Worm (Caenorhabditis elegans): ENCODE results near the gene Y57G11C.48.

Y57G11C.48 gene

DNA sequence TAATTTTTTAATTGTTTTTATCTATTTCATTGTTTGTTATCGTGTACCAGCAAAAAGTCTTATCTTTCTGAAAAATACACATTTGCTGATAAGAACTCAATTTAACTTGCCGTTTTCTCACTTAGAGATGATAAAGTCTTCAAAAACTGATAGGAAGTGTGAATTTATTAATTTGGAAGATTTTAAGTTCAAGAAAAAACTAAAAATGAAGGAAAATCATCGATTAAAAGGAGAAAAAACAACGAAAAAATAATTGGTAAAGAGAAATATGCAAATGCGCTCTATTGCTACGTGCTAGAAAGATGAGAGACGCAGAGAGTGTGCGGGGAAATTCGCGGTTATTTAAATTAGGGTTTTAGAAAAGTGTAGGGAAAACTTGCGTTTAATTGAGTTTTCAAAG, 15.2 kb upstream of the Y57G11C.48 start (continued):
- TF ChIP-seq ztf-4 (tag; optimal IDR thresholded peaks at IDR 0.05): no peak
- no peak for TF ChIP-seq ets-5 (GFP tag; IDR thresholded peaks at IDR 0.05)
- TF ChIP-seq fkh-8 (tag; optimal IDR thresholded peaks at IDR 0.05): peak; percentile 14
- TF ChIP-seq zip-4 (GFP tag; optimal IDR thresholded peaks at IDR 0.05): no peak
- no peak for TF ChIP-seq unc-98 (GFP tag; IDR thresholded peaks at IDR 0.05)
- peak; percentile 26 for TF ChIP-seq nhr-11 (tag; optimal IDR thresholded peaks at IDR 0.05)
- TF ChIP-seq swsn-7 (tag; optimal IDR thresholded peaks at IDR 0.05): peak; percentile 57
- TF ChIP-seq tlp-1 (tag; optimal IDR thresholded peaks at IDR 0.05): peak; percentile 81
- TF ChIP-seq grh-1 (GFP tag; IDR thresholded peaks at IDR 0.05): no peak
- no peak for TF ChIP-seq hpl-2 (GFP tag; optimal IDR thresholded peaks at IDR 0.05)
- no peak for TF ChIP-seq nhr-12 (tag; optimal IDR thresholded peaks at IDR 0.05)
- no peak for TF ChIP-seq Y116A8C.19 (tag; optimal IDR thresholded peaks at IDR 0.05; ENCODE audit: borderline replicate concordance)
- peak; percentile 53 for TF ChIP-seq tbx-2 (tag; optimal IDR thresholded peaks at IDR 0.05)
- TF ChIP-seq pag-3 (tag; optimal IDR thresholded peaks at IDR 0.05; ENCODE audit: borderline replicate concordance, insufficient read depth): no peak
- no peak for TF ChIP-seq mab-9 (GFP tag; IDR thresholded peaks at IDR 0.05)
- peak; percentile 97 to 99 for TF ChIP-seq lin-35 (GFP tag; optimal IDR thresholded peaks at IDR 0.05)
- TF ChIP-seq lin-14 (GFP tag; optimal IDR thresholded peaks at IDR 0.05): peak; percentile 70
- no peak for TF ChIP-seq sptf-1 (tag; optimal IDR thresholded peaks at IDR 0.05)
- TF ChIP-seq egl-27 (tag; optimal IDR thresholded peaks at IDR 0.05): no peak
- peak; percentile 17 for TF ChIP-seq fkh-10 (GFP tag; optimal IDR thresholded peaks at IDR 0.05)
- no peak for TF ChIP-seq nhr-28 (tag; optimal IDR thresholded peaks at IDR 0.05)
- no peak for TF ChIP-seq aly-2 (tag; optimal IDR thresholded peaks at IDR 0.05)
- TF ChIP-seq nhr-20 (tag; optimal IDR thresholded peaks at IDR 0.05): peak; percentile 66
- no peak for TF ChIP-seq ama-1 (optimal IDR thresholded peaks at IDR 0.05)
- peak; percentile 85 for TF ChIP-seq snu-23 (GFP tag; optimal IDR thresholded peaks at IDR 0.05)
- no peak for TF ChIP-seq egl-13 (tag; optimal IDR thresholded peaks at IDR 0.05)
- TF ChIP-seq ztf-11 (tag; optimal IDR thresholded peaks at IDR 0.05): no peak
- peak; percentile 66 for TF ChIP-seq fos-1 (tag; optimal IDR thresholded peaks at IDR 0.05)
- no peak for TF ChIP-seq unc-30 (tag; optimal IDR thresholded peaks at IDR 0.05)
- TF ChIP-seq unc-130 (tag; optimal IDR thresholded peaks at IDR 0.05): peak; percentile 86
- TF ChIP-seq lir-3 (tag; optimal IDR thresholded peaks at IDR 0.05; ENCODE audit: poor library complexity): no peak

DNA sequence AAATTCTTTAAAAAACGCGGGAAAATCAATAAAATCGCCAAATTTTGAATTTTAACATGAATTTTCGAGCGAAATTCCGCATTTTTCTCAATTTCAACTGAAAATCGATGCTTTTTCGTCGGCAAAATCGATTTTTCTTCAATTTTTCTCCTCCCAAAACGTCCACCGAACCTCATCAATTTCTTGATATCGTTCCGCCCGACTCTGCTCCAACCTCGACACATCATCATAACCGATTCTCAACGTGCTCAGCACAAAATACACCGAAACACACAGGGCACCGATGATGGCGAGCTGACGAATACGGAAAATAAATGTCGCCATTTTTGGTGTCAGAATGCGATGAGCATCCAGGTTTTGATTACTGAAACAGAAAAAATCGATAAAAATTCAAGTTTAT, 14.4 kb upstream of the Y57G11C.48 start, which contains the start of gene Y41E3.1:
Gene Y41E3.1 (minus strand): TSS at position 324 of the 400 bp plus-strand sequence.
- TF ChIP-seq efl-1 (optimal IDR thresholded peaks at IDR 0.05) (no peak), efl-1 (GFP tag; optimal IDR thresholded peaks at IDR 0.05 in 1 of 2) (peak in 1 of 2 experiments; percentile 70), dpl-1 (GFP tag; optimal IDR thresholded peaks at IDR 0.05) (no peak), fos-1 (tag; optimal IDR thresholded peaks at IDR 0.05) (no peak)

DNA sequence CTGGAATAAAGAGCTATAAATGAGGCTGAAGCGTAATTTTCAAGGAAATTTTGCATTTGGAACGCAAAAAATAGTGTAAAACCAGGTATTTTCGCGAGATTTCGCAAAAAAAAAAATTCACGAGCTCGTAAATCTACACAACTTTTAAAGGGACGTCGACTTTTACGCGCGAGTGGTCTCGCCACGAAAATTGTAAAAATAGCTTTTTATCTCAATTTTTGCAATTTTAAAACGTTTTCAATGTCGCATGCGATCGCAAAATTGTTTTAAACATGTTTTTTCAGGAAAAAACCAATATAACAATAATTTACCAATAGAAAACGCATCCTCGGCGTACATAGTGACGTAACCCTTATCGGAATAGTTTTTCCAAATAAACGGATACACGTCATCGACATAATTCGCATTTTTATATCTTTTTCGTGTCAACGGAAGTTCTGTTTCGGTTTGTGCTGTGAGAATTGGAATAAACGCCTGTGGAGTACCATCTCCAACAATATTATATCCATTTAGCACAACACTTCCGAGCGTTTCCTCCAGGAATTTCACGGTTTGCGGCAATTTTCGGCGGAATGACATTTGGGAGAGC, 12.7 kb upstream of the Y57G11C.48 start:
- TF ChIP-seq nhr-28 (tag; optimal IDR thresholded peaks at IDR 0.05) (no peak), lin-35 (GFP tag; optimal IDR thresholded peaks at IDR 0.05) (peak in 1 of 2 experiments; percentile 4), efl-1 (optimal IDR thresholded peaks at IDR 0.05) (peak; percentile 45 to 59), efl-1 (GFP tag; optimal IDR thresholded peaks at IDR 0.05 in 1 of 2) (peak; percentile 30 to 82), dpl-1 (GFP tag; optimal IDR thresholded peaks at IDR 0.05) (peak in 1 of 3 experiments; percentile 25), lin-39 (tag; optimal IDR thresholded peaks at IDR 0.05) (no peak)

- TF ChIP-seq nhr-12 (tag; optimal IDR thresholded peaks at IDR 0.05): no peak
- TF ChIP-seq dpl-1 (GFP tag; optimal IDR thresholded peaks at IDR 0.05): peak in 2 of 3 experiments; percentile 17 to 26
- TF ChIP-seq lsy-2 (tag; optimal IDR thresholded peaks at IDR 0.05): peak in 1 of 2 experiments; percentile 43
- no peak for TF ChIP-seq efl-3 (GFP tag; optimal IDR thresholded peaks at IDR 0.05)
- TF ChIP-seq efl-1 (optimal IDR thresholded peaks at IDR 0.05): peak in 1 of 2 experiments; percentile 40
- peak in 1 of 2 experiments; percentile 5 for TF ChIP-seq efl-1 (GFP tag; optimal IDR thresholded peaks at IDR 0.05 in 1 of 2)
Measured at ce11 chrIV:14954842-14955241, 10.7 kb upstream of the Y57G11C.48 start.

Measured in whole organism, L1 larva.